Worm (Caenorhabditis elegans) whole organism, young adult: ENCODE measurements around the gene BE10.3.

Source experiments
- B0261.1 ChIP-seq: sonication (generic microtip); optimal IDR thresholded peaks from 2 replicates; lab custom pipeline; 2016; ENCODE audit warnings: mild to moderate bottlenecking, missing genetic modification characterization, moderate library complexity, missing compliant biosample characterization
- B0336.3 ChIP-seq: fragments of 200-800 bp; sonication (Bioruptor generic); IDR thresholded peaks from 2 replicates; pipeline ENCODE4 v1.3.6; 2022; ENCODE audit warnings: missing genetic modification characterization, missing compliant biosample characterization
- D2030.7 ChIP-seq: fragments of 200-800 bp; sonication (Bioruptor generic); IDR thresholded peaks from 2 replicates; pipeline ENCODE4 v1.3.6; 2022; ENCODE audit warnings: missing genetic modification reagents, missing genetic modification characterization, missing compliant biosample characterization
- F23B12.7 ChIP-seq: sonication (generic microtip); optimal IDR thresholded peaks from 2 replicates; lab custom pipeline; 2017; ENCODE audit warnings: missing genetic modification characterization, mild to moderate bottlenecking, missing compliant biosample characterization, antibody characterized with exemption, moderate library complexity; ENCODE audit not compliant: insufficient read depth
- F33H1.4 ChIP-seq: fragments of 200-800 bp; sonication (Bioruptor generic); IDR thresholded peaks from 2 replicates; pipeline ENCODE4 v1.3.6; 2022; ENCODE audit warnings: missing genetic modification reagents, missing genetic modification characterization, missing compliant biosample characterization
- F49E8.2 ChIP-seq: sonication (generic microtip); optimal IDR thresholded peaks from 3 replicates; lab custom pipeline; 2017; ENCODE audit warnings: missing genetic modification characterization, mild to moderate bottlenecking, missing compliant biosample characterization, antibody characterized with exemption, moderate library complexity; ENCODE audit not compliant: insufficient read depth
- F55B11.4 ChIP-seq: sonication (generic microtip); optimal IDR thresholded peaks from 2 replicates; lab custom pipeline; 2016; ENCODE audit warnings: missing compliant biosample characterization, missing genetic modification characterization, borderline replicate concordance; ENCODE audit not compliant: insufficient read depth
- F57C9.4 ChIP-seq: sonication (generic microtip); optimal IDR thresholded peaks from 2 replicates; lab custom pipeline; 2017; ENCODE audit warnings: mild to moderate bottlenecking, missing genetic modification characterization, missing compliant biosample characterization
- K11D2.4 ChIP-seq: fragments of 200-800 bp; sonication (Bioruptor generic); IDR thresholded peaks from 2 replicates; pipeline ENCODE4 v1.3.6; 2022; ENCODE audit warnings: missing genetic modification reagents, missing genetic modification characterization, missing compliant biosample characterization
- Y53G8AR.9 ChIP-seq: fragments of 200-800 bp; sonication (Bioruptor generic); conservative IDR thresholded peaks from 2 replicates; pipeline ENCODE4 v1.3.6; 2022; ENCODE audit warnings: missing genetic modification reagents, missing genetic modification characterization, missing compliant biosample characterization
- Y67H2A.10 ChIP-seq: fragments of 200-800 bp; sonication (Bioruptor generic); conservative IDR thresholded peaks from 2 replicates; pipeline ENCODE4 v1.3.6; 2022; ENCODE audit warnings: missing genetic modification reagents, missing genetic modification characterization, missing compliant biosample characterization
- ZK185.1 ChIP-seq: sonication (generic microtip); optimal IDR thresholded peaks from 2 replicates; lab custom pipeline; 2016; ENCODE audit warnings: mild to moderate bottlenecking, missing genetic modification characterization, missing compliant biosample characterization; ENCODE audit not compliant: poor library complexity, severe bottlenecking
- ama-1 ChIP-seq, 3 experiments: fragments of 150-350 bp in 1 of 3; sonication (generic microtip) in 2 of 3; optimal IDR thresholded peaks; 2 replicates each; lab custom pipeline; 2014 to 2018; ENCODE audit warnings: missing biosample characterization in 2 of 3, missing genetic modification characterization in 2 of 3, missing genetic modification reagents in 2 of 3
- attf-3 ChIP-seq: fragments of 200-800 bp; sonication (Bioruptor generic); conservative IDR thresholded peaks from 2 replicates; pipeline ENCODE4 v1.3.6; 2022; ENCODE audit warnings: missing genetic modification reagents, missing genetic modification characterization, missing compliant biosample characterization
- bed-1 ChIP-seq: fragments of 200-800 bp; sonication (Bioruptor generic); IDR thresholded peaks from 2 replicates; pipeline ENCODE4 v1.3.6; 2022; ENCODE audit warnings: missing genetic modification reagents, missing genetic modification characterization, missing compliant biosample characterization
- bed-2 ChIP-seq: fragments of 200-800 bp; sonication (Bioruptor generic); IDR thresholded peaks from 2 replicates; pipeline ENCODE4 v1.3.6; 2022; ENCODE audit warnings: missing genetic modification reagents, missing genetic modification characterization, missing compliant biosample characterization
- ceh-58 ChIP-seq: fragments of 200-800 bp; sonication (Bioruptor generic); IDR thresholded peaks from 2 replicates; pipeline ENCODE4 v1.3.6; 2022; ENCODE audit warnings: missing genetic modification characterization, missing compliant biosample characterization
- ceh-91 ChIP-seq: fragments of 200-800 bp; sonication (Bioruptor generic); IDR thresholded peaks from 2 replicates; pipeline ENCODE4 v1.3.6; 2022; ENCODE audit warnings: missing genetic modification reagents, missing genetic modification characterization, missing compliant biosample characterization
- dpl-1 ChIP-seq: fragments of 150-350 bp; optimal IDR thresholded peaks from 2 replicates; lab custom pipeline; 2014; ENCODE audit warnings: missing biosample characterization, missing genetic modification reagents, missing genetic modification characterization
- efl-1 ChIP-seq: fragments of 150-350 bp; optimal IDR thresholded peaks from 2 replicates; lab custom pipeline; 2014; ENCODE audit warnings: missing biosample characterization, missing genetic modification reagents, missing genetic modification characterization
- egl-18 ChIP-seq: fragments of 200-800 bp; sonication (Bioruptor generic); IDR thresholded peaks from 2 replicates; pipeline ENCODE4 v1.3.6; 2022; ENCODE audit warnings: missing genetic modification reagents, missing genetic modification characterization, missing compliant biosample characterization
- egl-44 ChIP-seq: fragments of 200-800 bp; sonication (Bioruptor generic); IDR thresholded peaks from 2 replicates; pipeline ENCODE4 v1.3.6; 2022; ENCODE audit warnings: missing genetic modification reagents, missing genetic modification characterization, missing compliant biosample characterization
- egrh-3 ChIP-seq: fragments of 200-800 bp; sonication (Bioruptor generic); IDR thresholded peaks from 2 replicates; pipeline ENCODE4 v1.3.6; 2022; ENCODE audit warnings: missing genetic modification reagents, missing genetic modification characterization, missing compliant biosample characterization
- hsf-1 ChIP-seq: fragments of 200-800 bp; sonication (Bioruptor generic); IDR thresholded peaks from 2 replicates; pipeline ENCODE4 v1.3.6; 2022; ENCODE audit warnings: missing genetic modification reagents, missing genetic modification characterization, missing compliant biosample characterization
- let-526 ChIP-seq: fragments of 200-800 bp; sonication (Bioruptor generic); IDR thresholded peaks from 2 replicates; pipeline ENCODE4 v1.3.6; 2022; ENCODE audit warnings: missing genetic modification reagents, missing genetic modification characterization, missing compliant biosample characterization
- lin-35 ChIP-seq, 3 experiments: fragments of 150-350 bp in 2 of 3; sonication (generic microtip) in 1 of 3; optimal IDR thresholded peaks; 2 replicates each; lab custom pipeline; 2014 to 2018; ENCODE audit warnings: missing biosample characterization in 3 of 3, missing genetic modification characterization in 3 of 3, missing genetic modification reagents in 3 of 3
- lin-54 ChIP-seq: fragments of 200-800 bp; sonication (Bioruptor generic); optimal IDR thresholded peaks from 2 replicates; lab custom pipeline; 2018; ENCODE audit warnings: mild to moderate bottlenecking, missing genetic modification characterization, missing compliant biosample characterization
- lsl-1 ChIP-seq: fragments of 200-800 bp; sonication (Bioruptor generic); optimal IDR thresholded peaks from 2 replicates; lab custom pipeline; 2018; ENCODE audit warnings: mild to moderate bottlenecking, missing genetic modification characterization, moderate library complexity, missing compliant biosample characterization
- madf-3 ChIP-seq: fragments of 200-800 bp; sonication (Bioruptor generic); IDR thresholded peaks from 2 replicates; pipeline ENCODE4 v1.3.6; 2022; ENCODE audit warnings: missing genetic modification reagents, missing genetic modification characterization, missing compliant biosample characterization
- madf-6 ChIP-seq: fragments of 200-800 bp; sonication (Bioruptor generic); IDR thresholded peaks from 2 replicates; pipeline ENCODE4 v1.3.6; 2022; ENCODE audit warnings: missing genetic modification reagents, missing genetic modification characterization, missing compliant biosample characterization
- madf-8 ChIP-seq: fragments of 200-800 bp; sonication (Bioruptor generic); conservative IDR thresholded peaks from 2 replicates; pipeline ENCODE4 v1.3.6; 2022; ENCODE audit warnings: missing genetic modification reagents, missing genetic modification characterization, missing compliant biosample characterization
- mcd-1 ChIP-seq: fragments of 200-800 bp; sonication (Bioruptor generic); IDR thresholded peaks from 2 replicates; pipeline ENCODE4 v1.3.6; 2022; ENCODE audit warnings: missing genetic modification reagents, missing genetic modification characterization, missing compliant biosample characterization
- nhr-120 ChIP-seq: fragments of 200-800 bp; sonication (Bioruptor generic); IDR thresholded peaks from 2 replicates; pipeline ENCODE4 v1.3.6; 2022; ENCODE audit warnings: missing genetic modification characterization, missing compliant biosample characterization
- rpc-1 ChIP-seq, 2 experiments: fragments of 150-350 bp in 1 of 2; sonication (generic microtip) in 1 of 2; optimal IDR thresholded peaks; 2 replicates each; lab custom pipeline; 2014 to 2018; ENCODE audit warnings: missing biosample characterization in 1 of 2, missing genetic modification characterization in 1 of 2, missing genetic modification reagents in 1 of 2, missing genotype in 1 of 2
- sea-2 ChIP-seq: fragments of 200-800 bp; sonication (Bioruptor generic); IDR thresholded peaks from 2 replicates; pipeline ENCODE4 v1.3.6; 2022; ENCODE audit warnings: missing genetic modification characterization, missing compliant biosample characterization
- tbp1 ChIP-seq: fragments of 200-800 bp; sonication (Bioruptor generic); optimal IDR thresholded peaks from 2 replicates; lab custom pipeline; 2018; ENCODE audit warnings: mild to moderate bottlenecking, missing genetic modification characterization, missing compliant biosample characterization
- tbx-9 ChIP-seq: sonication (generic microtip); optimal IDR thresholded peaks from 2 replicates; lab custom pipeline; 2016; ENCODE audit warnings: borderline replicate concordance, missing genetic modification characterization, inconsistent platforms, missing compliant biosample characterization
- unc-62 ChIP-seq: fragments of 150-350 bp; optimal IDR thresholded peaks from 2 replicates; lab custom pipeline; 2014; ENCODE audit warnings: missing biosample characterization, missing genetic modification reagents, missing genetic modification characterization
- zfh-2 ChIP-seq: fragments of 200-800 bp; sonication (Bioruptor generic); conservative IDR thresholded peaks from 2 replicates; pipeline ENCODE4 v1.3.6; 2022; ENCODE audit warnings: missing genetic modification reagents, missing genetic modification characterization, missing compliant biosample characterization
- zim-3 ChIP-seq: sonication (generic microtip); optimal IDR thresholded peaks from 2 replicates; lab custom pipeline; 2017; ENCODE audit warnings: mild to moderate bottlenecking, missing genetic modification characterization, moderate library complexity, missing compliant biosample characterization
- ztf-18 ChIP-seq: sonication (generic microtip); optimal IDR thresholded peaks from 2 replicates; lab custom pipeline; 2016; ENCODE audit warnings: missing genotype, mild to moderate bottlenecking, missing genetic modification characterization, missing compliant biosample characterization
- ztf-22 ChIP-seq: fragments of 200-800 bp; sonication (Bioruptor generic); optimal IDR thresholded peaks from 2 replicates; lab custom pipeline; 2018; ENCODE audit warnings: mild to moderate bottlenecking, missing genetic modification characterization, moderate library complexity, missing compliant biosample characterization
- ztf-26 ChIP-seq: sonication (generic microtip); optimal IDR thresholded peaks from 2 replicates; lab custom pipeline; 2017; ENCODE audit warnings: missing genetic modification characterization, missing compliant biosample characterization
- ztf-6 ChIP-seq: fragments of 200-800 bp; sonication (Bioruptor generic); IDR thresholded peaks from 2 replicates; pipeline ENCODE4 v1.3.6; 2022; ENCODE audit warnings: missing genetic modification reagents, missing genetic modification characterization, missing compliant biosample characterization

The BE10.3 gene

ce11 chrIII:12813193-12813592 lies 5.4 kb downstream of the BE10.3 start, which contains the start of gene BE10.4:
Gene BE10.4 (plus strand): TSS chrIII:12813493.
- TF ChIP-seq lin-35 (GFP tag; optimal IDR thresholded peaks at IDR 0.05; lab: Kevin White, UChicago) (no peak), let-526 (no peak), K11D2.4 (GFP tag; lab: Robert Waterston, UW) (no peak), bed-2 (no peak), F57C9.4 (no peak), madf-3 (GFP tag; lab: Robert Waterston, UW) (no peak), B0336.3 (no peak), unc-62 (GFP tag; lab: Kevin White, UChicago) (no peak), F23B12.7 (tag; lab: Kevin White, UChicago) (no peak), ama-1 (optimal IDR thresholded peaks at IDR 0.05; lab: Kevin White, UChicago) (no peak), ama-1 (GFP tag; optimal IDR thresholded peaks at IDR 0.05; lab: Kevin White, UChicago) (no peak), Y53G8AR.9 (GFP tag; lab: Robert Waterston, UW) (no peak), B0261.1 (tag; lab: Kevin White, UChicago) (no peak), tbp1 (GFP tag; lab: Kevin White, UChicago) (no peak), F55B11.4 (no peak), egl-44 (no peak), rpc-1 (optimal IDR thresholded peaks at IDR 0.05; lab: Kevin White, UChicago) (no peak), rpc-1 (tag; optimal IDR thresholded peaks at IDR 0.05; lab: Kevin White, UChicago) (no peak), mcd-1 (no peak)

ce11 chrIII:12818050-12818738 lies 10.4 kb downstream of the BE10.3 start, which contains the start of gene arx-5:
Gene arx-5 (minus strand): TSS chrIII:12818100.
- TF ChIP-seq zim-3 = no peak
- peak; percentile 90 for TF ChIP-seq attf-3

- peak; percentile 27 for TF ChIP-seq dpl-1 (GFP tag; lab: Kevin White, UChicago)
- peak; percentile 65 for TF ChIP-seq efl-1 (GFP tag; lab: Kevin White, UChicago)
- peak; percentile 59; the same call in 1 of the 2 replicates for TF ChIP-seq madf-6
- no peak for TF ChIP-seq ztf-22
- peak; percentile 39; the same call in 1 of the 2 replicates for TF ChIP-seq F33H1.4 (GFP tag; lab: Robert Waterston, UW)
- 0 out of 2 replicates have a peak, but pooled peaks have one; percentile 16 for TF ChIP-seq mcd-1
- no peak for TF ChIP-seq ztf-26 (tag; lab: Kevin White, UChicago)
- TF ChIP-seq nhr-120 (GFP tag; lab: Robert Waterston, UW) = no peak
- peak; percentile 64 for TF ChIP-seq ceh-91 (GFP tag; lab: Robert Waterston, UW)
- TF ChIP-seq madf-3 (GFP tag; lab: Robert Waterston, UW) = peak; percentile 65; the same call in 1 of the 2 replicates
- peak; percentile 61 for TF ChIP-seq lin-54 (GFP tag; lab: Kevin White, UChicago)
- TF ChIP-seq lsl-1 (GFP tag; lab: Kevin White, UChicago) = peak; percentile 21
- peak; percentile 18; the same call in 1 of the 2 replicates for TF ChIP-seq attf-3
- TF ChIP-seq ceh-58 = no peak
- peak; percentile 21; the same call in 1 of the 2 replicates for TF ChIP-seq D2030.7 (GFP tag; lab: Robert Waterston, UW)
- peak; percentile 46; the same call in 1 of the 2 replicates for TF ChIP-seq madf-8 (GFP tag; lab: Robert Waterston, UW)
- no peak for TF ChIP-seq egl-18
Observed at ce11 chrIII:12819148-12819547, 11.3 kb downstream of the BE10.3 start.

- TF ChIP-seq ztf-22 (no peak), zfh-2 (GFP tag; lab: Robert Waterston, UW) (no peak), sea-2 (no peak), ztf-6 (GFP tag; lab: Robert Waterston, UW) (no peak), bed-1 (no peak), egrh-3 (GFP tag; lab: Robert Waterston, UW) (no peak), hsf-1 (GFP tag; lab: Robert Waterston, UW) (no peak), Y53G8AR.9 (GFP tag; lab: Robert Waterston, UW) (no peak), ztf-18 (tag; lab: Kevin White, UChicago) (no peak), F49E8.2 (tag; lab: Kevin White, UChicago) (no peak), Y67H2A.10 (GFP tag; lab: Robert Waterston, UW) (no peak), tbx-9 (no peak), ZK185.1 (no peak)
Observed at ce11 chrIII:12819909-12820308, 12.1 kb downstream of the BE10.3 start, which contains the start of the genes Y37D8A.2 and Y37D8A.25. Gene Y37D8A.2 (plus strand): TSS chrIII:12820193. Gene Y37D8A.25 (minus strand): TSS chrIII:12820253.
